Fruit fly (Drosophila melanogaster) whole organism, embryonic: ENCODE measurements around the gene Mocs2B.

Experiments used
- Ada2b ChIP-seq: fragments of 200-800 bp; sonication (Bioruptor generic); IDR thresholded peaks from 2 replicates; pipeline ENCODE4 v1.3.6; 2022; ENCODE audit warnings: missing biosample characterization, missing genetic modification characterization
- Atf-2 ChIP-seq: fragments of 200-800 bp; sonication (Bioruptor generic); optimal IDR thresholded peaks from 2 replicates; lab custom pipeline; 2016; ENCODE audit warnings: missing biosample characterization, missing genetic modification characterization
- Atf6 ChIP-seq: fragments of 200-800 bp; sonication (Bioruptor generic); IDR thresholded peaks from 2 replicates; pipeline ENCODE4 v1.3.6; 2022; ENCODE audit warnings: missing biosample characterization, missing genetic modification characterization
- CG10267 ChIP-seq: fragments of 200-800 bp; sonication (Bioruptor generic); optimal IDR thresholded peaks from 2 replicates; lab custom pipeline; 2018; ENCODE audit warnings: missing biosample characterization, mild to moderate bottlenecking, missing genetic modification characterization, moderate library complexity
- CG11093 ChIP-seq: fragments of 200-800 bp; sonication (Bioruptor generic); IDR thresholded peaks from 3 replicates; pipeline ENCODE4 v1.3.6; 2022; ENCODE audit warnings: missing biosample characterization, missing genetic modification characterization
- CG11456 ChIP-seq: fragments of 200-800 bp; sonication (Bioruptor generic); IDR thresholded peaks from 3 replicates; pipeline ENCODE4 v1.3.6; 2022; ENCODE audit warnings: missing biosample characterization, missing genetic modification characterization
- CG11504 ChIP-seq: fragments of 200-800 bp; sonication (Bioruptor generic); optimal IDR thresholded peaks from 3 replicates; lab custom pipeline; 2019; ENCODE audit warnings: missing biosample characterization, mild to moderate bottlenecking, missing genetic modification characterization, moderate library complexity
- CG12219 ChIP-seq: fragments of 200-800 bp; sonication (Bioruptor generic); optimal IDR thresholded peaks from 3 replicates; lab custom pipeline; 2018; ENCODE audit warnings: missing biosample characterization, mild to moderate bottlenecking, missing genetic modification characterization
- CG13123 ChIP-seq: fragments of 200-800 bp; sonication (Bioruptor generic); optimal IDR thresholded peaks from 2 replicates; lab custom pipeline; 2016; ENCODE audit warnings: missing biosample characterization, missing genetic modification characterization
- CG13287 ChIP-seq: fragments of 200-800 bp; sonication (Bioruptor generic); IDR thresholded peaks from 2 replicates; pipeline ENCODE4 v1.3.6; 2022; ENCODE audit warnings: missing biosample characterization, missing genetic modification characterization; ENCODE audit not compliant: partially characterized antibody
- CG13894 ChIP-seq: fragments of 200-800 bp; sonication (Bioruptor generic); optimal IDR thresholded peaks from 3 replicates; lab custom pipeline; 2018; ENCODE audit warnings: missing biosample characterization, mild to moderate bottlenecking, missing genetic modification characterization, moderate library complexity
- CG16815 ChIP-seq: fragments of 200-800 bp; sonication (Bioruptor generic); optimal IDR thresholded peaks from 3 replicates; lab custom pipeline; 2017; ENCODE audit warnings: missing biosample characterization, mild to moderate bottlenecking, missing genetic modification characterization
- CG17385 ChIP-seq: fragments of 200-800 bp; sonication (Bioruptor generic); optimal IDR thresholded peaks from 3 replicates; lab custom pipeline; 2018; ENCODE audit warnings: missing biosample characterization, mild to moderate bottlenecking, missing genetic modification characterization
- CG18476 ChIP-seq: fragments of 200-800 bp; sonication (Bioruptor generic); optimal IDR thresholded peaks from 2 replicates; lab custom pipeline; 2016; ENCODE audit warnings: missing biosample characterization, mild to moderate bottlenecking, missing genetic modification characterization
- CG18599 ChIP-seq: fragments of 200-800 bp; sonication (Bioruptor generic); optimal IDR thresholded peaks from 3 replicates; lab custom pipeline; 2017; ENCODE audit warnings: missing biosample characterization, missing genetic modification characterization, mild to moderate bottlenecking, moderate library complexity, missing genetic modification reagents
- CG2712 ChIP-seq: fragments of 200-800 bp; optimal IDR thresholded peaks from 3 replicates; lab custom pipeline; 2019; ENCODE audit warnings: missing biosample characterization, mild to moderate bottlenecking, missing genetic modification characterization, moderate library complexity
- CG3838 ChIP-seq: fragments of 200-800 bp; sonication (Bioruptor generic); optimal IDR thresholded peaks from 3 replicates; lab custom pipeline; 2016; ENCODE audit warnings: missing biosample characterization, missing genetic modification characterization
- CG6272 ChIP-seq: fragments of 200-800 bp; sonication (Bioruptor generic); IDR thresholded peaks from 2 replicates; pipeline ENCODE4 v1.3.6; 2022; ENCODE audit warnings: missing biosample characterization, missing genetic modification characterization
- CG6813 ChIP-seq: fragments of 200-800 bp; sonication (Bioruptor generic); optimal IDR thresholded peaks from 2 replicates; lab custom pipeline; 2017; ENCODE audit warnings: missing biosample characterization, missing genetic modification characterization, mild to moderate bottlenecking, moderate library complexity, missing genetic modification reagents
- CG9727 ChIP-seq: fragments of 200-800 bp; sonication (Bioruptor generic); optimal IDR thresholded peaks from 3 replicates; lab custom pipeline; 2017; ENCODE audit warnings: missing biosample characterization, mild to moderate bottlenecking, missing genetic modification characterization
- D ChIP-seq, 2 experiments: fragments of 200-800 bp in 1 of 2; fragments of >200 bp in 1 of 2; sonication (Bioruptor generic) in 1 of 2; optimal IDR thresholded peaks; 2 replicates in 1 of 2; 3 replicates in 1 of 2; lab custom pipeline; 2017; ENCODE audit warnings: mild to moderate bottlenecking in 1 of 2, missing biosample characterization in 1 of 2, missing genetic modification characterization in 1 of 2, missing genetic modification reagents in 1 of 2
- Eip74EF ChIP-seq, 2 experiments: fragments of 200-800 bp in 1 of 2; fragments of >200 bp in 1 of 2; sonication (Bioruptor generic) in 1 of 2; optimal IDR thresholded peaks; 2 replicates each; lab custom pipeline; 2017 to 2019; ENCODE audit warnings: missing biosample characterization in 2 of 2, missing genetic modification characterization in 2 of 2, mild to moderate bottlenecking in 1 of 2, moderate library complexity in 1 of 2
- Fer3 ChIP-seq: fragments of 200-800 bp; sonication (Bioruptor generic); optimal IDR thresholded peaks from 2 replicates; lab custom pipeline; 2018; ENCODE audit warnings: missing biosample characterization, mild to moderate bottlenecking, missing genetic modification characterization, moderate library complexity
- GATAe ChIP-seq: fragments of 200-800 bp; sonication (Bioruptor generic); conservative IDR thresholded peaks from 2 replicates; pipeline ENCODE4 v1.3.6; 2022; ENCODE audit warnings: missing biosample characterization, missing genetic modification characterization
- Mad ChIP-seq: fragments of 200-800 bp; sonication (Bioruptor generic); optimal IDR thresholded peaks from 2 replicates; lab custom pipeline; 2016; ENCODE audit warnings: missing biosample characterization, missing genetic modification characterization
- Meics ChIP-seq: fragments of 200-800 bp; sonication (Bioruptor generic); optimal IDR thresholded peaks from 2 replicates; lab custom pipeline; 2017; ENCODE audit warnings: missing biosample characterization, mild to moderate bottlenecking, missing genetic modification characterization
- NC2β ChIP-seq: fragments of 200-800 bp; sonication (Bioruptor generic); optimal IDR thresholded peaks from 2 replicates; lab custom pipeline; 2016; ENCODE audit warnings: missing biosample characterization, missing genetic modification characterization
- PHDP ChIP-seq: fragments of 200-800 bp; sonication (Bioruptor generic); optimal IDR thresholded peaks from 3 replicates; lab custom pipeline; 2018; ENCODE audit warnings: missing biosample characterization, mild to moderate bottlenecking, missing genetic modification characterization, moderate library complexity
- Scr ChIP-seq: fragments of 200-800 bp; sonication (Bioruptor generic); IDR thresholded peaks from 2 replicates; pipeline ENCODE4 v1.3.6; 2022; ENCODE audit warnings: missing biosample characterization, missing genetic modification characterization; ENCODE audit not compliant: partially characterized antibody
- Stat92E ChIP-seq, 3 experiments: fragments of >200 bp in 2 of 3; fragments of 200-800 bp in 1 of 3; sonication (Bioruptor generic) in 1 of 3; optimal IDR thresholded peaks; 2 replicates each; lab custom pipeline; 2017 to 2019; ENCODE audit warnings: missing biosample characterization in 3 of 3, missing genetic modification characterization in 3 of 3, mild to moderate bottlenecking in 1 of 3, moderate library complexity in 1 of 3
- ewg ChIP-seq: fragments of 200-800 bp; sonication (Bioruptor generic); optimal IDR thresholded peaks from 3 replicates; lab custom pipeline; 2017; ENCODE audit warnings: mild to moderate bottlenecking, missing biosample characterization, missing genetic modification reagents, missing genetic modification characterization
- ind ChIP-seq: fragments of 200-800 bp; sonication (Bioruptor generic); optimal IDR thresholded peaks from 3 replicates; lab custom pipeline; 2016; ENCODE audit warnings: missing biosample characterization, missing genetic modification characterization
- jing ChIP-seq: fragments of 200-800 bp; sonication (Bioruptor generic); optimal IDR thresholded peaks from 2 replicates; lab custom pipeline; 2018; ENCODE audit warnings: missing biosample characterization, mild to moderate bottlenecking, missing genetic modification characterization
- lab ChIP-seq: fragments of 200-800 bp; sonication (Bioruptor generic); optimal IDR thresholded peaks from 3 replicates; lab custom pipeline; 2017; ENCODE audit warnings: missing biosample characterization, missing genetic modification characterization, mild to moderate bottlenecking, moderate library complexity, missing genetic modification reagents
- mam ChIP-seq: fragments of 200-800 bp; sonication (Bioruptor generic); optimal IDR thresholded peaks from 3 replicates; lab custom pipeline; 2016; ENCODE audit warnings: missing biosample characterization, missing genetic modification characterization
- nau ChIP-seq: fragments of 200-800 bp; sonication (Bioruptor generic); optimal IDR thresholded peaks from 3 replicates; lab custom pipeline; 2017; ENCODE audit warnings: missing biosample characterization, mild to moderate bottlenecking, missing genetic modification characterization, missing genetic modification reagents
- pan ChIP-seq, 4 experiments: fragments of >200 bp in 3 of 4; fragments of 200-800 bp in 1 of 4; sonication (Bioruptor generic) in 1 of 4; optimal IDR thresholded peaks in 3 of 4; IDR thresholded peaks in 1 of 4; 2 replicates each; pipeline versions ENCODE4 v1.3.6 to Lab custom; 2017 to 2022; ENCODE audit warnings: missing biosample characterization in 2 of 4, missing genetic modification characterization in 2 of 4, mixed read lengths in 1 of 4
- pho ChIP-seq: fragments of 200-800 bp; sonication (Bioruptor generic); optimal IDR thresholded peaks from 2 replicates; lab custom pipeline; 2016; ENCODE audit warnings: missing biosample characterization, missing genetic modification characterization
- row ChIP-seq: fragments of 200-800 bp; sonication (Bioruptor generic); IDR thresholded peaks from 3 replicates; pipeline ENCODE4 v1.3.6; 2022; ENCODE audit warnings: missing biosample characterization, missing genetic modification characterization
- salm ChIP-seq: fragments of 200-800 bp; sonication (Bioruptor generic); optimal IDR thresholded peaks from 2 replicates; lab custom pipeline; 2018; ENCODE audit warnings: missing biosample characterization, mild to moderate bottlenecking, missing genetic modification characterization
- shn ChIP-seq: fragments of 200-800 bp; sonication (Bioruptor generic); optimal IDR thresholded peaks from 3 replicates; lab custom pipeline; 2016; ENCODE audit warnings: missing biosample characterization, missing genetic modification characterization
- sob ChIP-seq: fragments of 200-800 bp; sonication (Bioruptor generic); IDR thresholded peaks from 2 replicates; pipeline ENCODE4 v1.3.6; 2022; ENCODE audit warnings: missing biosample characterization, missing genetic modification characterization
- tio ChIP-seq: fragments of 200-800 bp; sonication (Bioruptor generic); optimal IDR thresholded peaks from 2 replicates; lab custom pipeline; 2017; ENCODE audit warnings: missing biosample characterization, missing genetic modification characterization, inconsistent platforms
- vvl ChIP-seq: fragments of 200-800 bp; sonication (Bioruptor generic); IDR thresholded peaks from 2 replicates; pipeline ENCODE4 v1.3.6; 2022; ENCODE audit warnings: missing biosample characterization, missing genetic modification characterization
- zfh1 ChIP-seq: fragments of 200-800 bp; sonication (Bioruptor generic); IDR thresholded peaks from 3 replicates; pipeline ENCODE4 v1.3.6; 2022; ENCODE audit warnings: missing biosample characterization, missing genetic modification characterization
- zfh2 ChIP-seq: fragments of 200-800 bp; sonication (Bioruptor generic); optimal IDR thresholded peaks from 2 replicates; lab custom pipeline; 2016; ENCODE audit warnings: missing biosample characterization, missing genetic modification characterization

Gene Mocs2B

dm6 chr3R:25168259-25168972, 41.3 kb upstream of the Mocs2B start (continued):
- TF ChIP-seq shn (GFP tag; lab: Kevin White, UChicago) (peak; percentile 42), Fer3 (tag; lab: Kevin White, UChicago) (peak; percentile 29), Ada2b (peak; percentile 32; the same call in 1 of the 2 replicates), zfh1 (GFP tag; lab: Robert Waterston, UW) (0 out of 3 replicates have a peak, but pooled peaks have one; percentile 9), Meics (GFP tag; lab: Kevin White, UChicago) (peak; percentile 73), CG17385 (GFP tag; lab: Kevin White, UChicago) (peak; percentile 44), jing (GFP tag; lab: Kevin White, UChicago) (peak; percentile 11), Stat92E (GFP tag; optimal IDR thresholded peaks at IDR 0.05; lab: Kevin White, UChicago) (no peak), CG11456 (GFP tag; lab: Robert Waterston, UW) (peak; percentile 48; the same call in 1 of the 3 replicates), CG11504 (peak; percentile 73), Eip74EF (GFP tag; optimal IDR thresholded peaks at IDR 0.05; lab: Kevin White, UChicago) (peak in 1 of 2 experiments; percentile 11), lab (GFP tag; lab: Kevin White, UChicago) (peak; percentile 38), CG6272 (0 out of 2 replicates have a peak, but pooled peaks have one; percentile 18), PHDP (tag; lab: Kevin White, UChicago) (peak; percentile 26), tio (GFP tag; lab: Kevin White, UChicago) (peak; percentile 0), ewg (no peak), mam (GFP tag; lab: Kevin White, UChicago) (peak; percentile 14), zfh2 (GFP tag; lab: Kevin White, UChicago) (peak; percentile 4), GATAe (GFP tag; lab: Robert Waterston, UW) (no peak), CG3838 (GFP tag; lab: Kevin White, UChicago) (no peak), nau (GFP tag; lab: Kevin White, UChicago) (peak; percentile 22), CG18599 (GFP tag; lab: Kevin White, UChicago) (peak; percentile 69), D (optimal IDR thresholded peaks at IDR 0.05; lab: Kevin White, UChicago) (peak; percentile 19), D (GFP tag; optimal IDR thresholded peaks at IDR 0.05; lab: Kevin White, UChicago) (peak; percentile 3), vvl (GFP tag; lab: Robert Waterston, UW) (no peak), CG9727 (GFP tag; lab: Kevin White, UChicago) (peak; percentile 51), pho (GFP tag; lab: Kevin White, UChicago) (peak; percentile 7), CG6813 (GFP tag; lab: Kevin White, UChicago) (peak; percentile 32), sob (GFP tag; lab: Robert Waterston, UW) (peak; percentile 25; the same call in 1 of the 2 replicates), pan (optimal IDR thresholded peaks at IDR 0.05; lab: Kevin White, UChicago) (no peak), pan (GFP tag; optimal IDR thresholded peaks at IDR 0.05 in 1 of 2, IDR thresholded peaks at IDR 0.05 in 1 of 2) (no peak), Atf6 (GFP tag; lab: Robert Waterston, UW) (0 out of 2 replicates have a peak, but pooled peaks have one; percentile 28), CG16815 (GFP tag; lab: Kevin White, UChicago) (peak; percentile 21), CG13123 (no peak), CG18476 (no peak), Atf-2 (GFP tag; lab: Kevin White, UChicago) (peak; percentile 19), row (GFP tag; lab: Robert Waterston, UW) (peak; percentile 67), CG13894 (tag; lab: Kevin White, UChicago) (no peak), Mad (GFP tag; lab: Kevin White, UChicago) (no peak), CG12219 (GFP tag; lab: Kevin White, UChicago) (peak; percentile 26), CG10267 (tag; lab: Kevin White, UChicago) (peak; percentile 27), Scr (GFP tag; lab: Robert Waterston, UW) (no peak), ind (GFP tag; lab: Kevin White, UChicago) (peak; percentile 32), NC2β (GFP tag; lab: Kevin White, UChicago) (no peak), CG13287 (GFP tag; lab: Robert Waterston, UW) (no peak), CG11093 (GFP tag; lab: Robert Waterston, UW) (0 out of 3 replicates have a peak, but pooled peaks have one; percentile 29), salm (tag; lab: Kevin White, UChicago) (no peak), CG2712 (tag; lab: Kevin White, UChicago) (peak; percentile 60)
